Fruit fly (Drosophila melanogaster): Measurements from ENCODE around the gene CG8112.

dm6 chr3R:8747134-8747870 is 34.6 kb downstream of the CG8112 start, which contains the start of the genes CG9801 and Nasp:
- TF ChIP-seq ttk (optimal IDR thresholded peaks at IDR 0.05): no peak
- no peak for TF ChIP-seq psq (optimal IDR thresholded peaks at IDR 0.05)

Data from Kc167 (cell line).